Worm (Caenorhabditis elegans) whole organism, mixed stage, embryonic: ENCODE results near the gene sea-2.

Experiments used
- M03D4.4 ChIP-seq: sonication (generic microtip); optimal IDR thresholded peaks from 2 replicates; lab custom pipeline; 2017; ENCODE audit warnings: mild to moderate bottlenecking, missing genetic modification characterization, missing compliant biosample characterization
- bed-3 ChIP-seq: fragments of 200-800 bp; sonication (Bioruptor generic); optimal IDR thresholded peaks from 3 replicates; lab custom pipeline; 2018; ENCODE audit warnings: mild to moderate bottlenecking, missing genetic modification characterization, moderate library complexity, missing compliant biosample characterization
- blmp-1 ChIP-seq: fragments of 150-350 bp; optimal IDR thresholded peaks from 2 replicates; lab custom pipeline; 2014; ENCODE audit warnings: missing biosample characterization, missing genetic modification characterization
- ceh-39 ChIP-seq: fragments of 150-350 bp; optimal IDR thresholded peaks from 2 replicates; lab custom pipeline; 2014; ENCODE audit warnings: missing biosample characterization, missing genetic modification characterization
- ceh-43 ChIP-seq: fragments of 200-800 bp; sonication (Bioruptor generic); optimal IDR thresholded peaks from 2 replicates; lab custom pipeline; 2018; ENCODE audit warnings: mild to moderate bottlenecking, missing genetic modification characterization, moderate library complexity, missing compliant biosample characterization
- ceh-83 ChIP-seq: fragments of 200-800 bp; sonication (Bioruptor generic); optimal IDR thresholded peaks from 2 replicates; lab custom pipeline; 2018; ENCODE audit warnings: mild to moderate bottlenecking, missing genetic modification characterization, missing compliant biosample characterization
- ces-1 ChIP-seq: fragments of 150-350 bp; optimal IDR thresholded peaks from 2 replicates; lab custom pipeline; 2014; ENCODE audit warnings: missing biosample characterization, missing genetic modification reagents, missing genetic modification characterization
- cnd-1 ChIP-seq: fragments of 200-800 bp; sonication (Bioruptor generic); optimal IDR thresholded peaks from 2 replicates; lab custom pipeline; 2018; ENCODE audit warnings: mild to moderate bottlenecking, missing genetic modification characterization, missing compliant biosample characterization
- drap-1 ChIP-seq: fragments of 200-800 bp; sonication (Bioruptor generic); optimal IDR thresholded peaks from 3 replicates; lab custom pipeline; 2018; ENCODE audit warnings: mild to moderate bottlenecking, missing genetic modification characterization, missing compliant biosample characterization
- elt-1 ChIP-seq: sonication (generic microtip); optimal IDR thresholded peaks from 2 replicates; lab custom pipeline; 2017; ENCODE audit warnings: missing genetic modification characterization, mild to moderate bottlenecking, missing compliant biosample characterization, antibody characterized with exemption, moderate library complexity, borderline replicate concordance; ENCODE audit not compliant: insufficient read depth
- elt-3 ChIP-seq: fragments of 150-350 bp; optimal IDR thresholded peaks from 2 replicates; lab custom pipeline; 2014; ENCODE audit warnings: missing biosample characterization, missing genetic modification characterization
- flh-1 ChIP-seq: fragments of 200-800 bp; sonication (Bioruptor generic); optimal IDR thresholded peaks from 2 replicates; lab custom pipeline; 2018; ENCODE audit warnings: mild to moderate bottlenecking, missing genetic modification characterization, moderate library complexity, missing compliant biosample characterization
- ham-2 ChIP-seq: fragments of 200-800 bp; sonication (Bioruptor generic); optimal IDR thresholded peaks from 2 replicates; lab custom pipeline; 2018; ENCODE audit warnings: mild to moderate bottlenecking, missing genetic modification characterization, missing compliant biosample characterization
- hlh-1 ChIP-seq: fragments of 150-350 bp; optimal IDR thresholded peaks from 2 replicates; lab custom pipeline; 2014; ENCODE audit warnings: missing biosample characterization, missing genetic modification reagents, missing genetic modification characterization
- lin-13 ChIP-seq: fragments of 150-350 bp; optimal IDR thresholded peaks from 2 replicates; lab custom pipeline; 2014; ENCODE audit warnings: missing biosample characterization, missing genetic modification characterization
- lin-32 ChIP-seq: fragments of 200-800 bp; sonication (Bioruptor generic); optimal IDR thresholded peaks from 2 replicates; lab custom pipeline; 2018; ENCODE audit warnings: mild to moderate bottlenecking, missing genetic modification characterization, missing compliant biosample characterization
- lsy-2 ChIP-seq: fragments of 150-350 bp; optimal IDR thresholded peaks from 2 replicates; lab custom pipeline; 2014; ENCODE audit warnings: missing biosample characterization, missing genetic modification characterization
- mab-5 ChIP-seq: fragments of 150-350 bp; optimal IDR thresholded peaks from 2 replicates; lab custom pipeline; 2014; ENCODE audit warnings: missing biosample characterization, missing genetic modification characterization
- mep-1 ChIP-seq: fragments of 150-350 bp; optimal IDR thresholded peaks from 2 replicates; lab custom pipeline; 2017; ENCODE audit warnings: missing biosample characterization, missing genetic modification reagents, missing genetic modification characterization, inconsistent platforms
- mls-2 ChIP-seq: sonication (generic microtip); optimal IDR thresholded peaks from 2 replicates; lab custom pipeline; 2016; ENCODE audit warnings: mild to moderate bottlenecking, missing genetic modification characterization, moderate library complexity, missing compliant biosample characterization
- nhr-12 ChIP-seq: fragments of 150-350 bp; optimal IDR thresholded peaks from 2 replicates; lab custom pipeline; 2014; ENCODE audit warnings: missing biosample characterization, missing genetic modification characterization
- nhr-2 ChIP-seq: fragments of 150-350 bp; optimal IDR thresholded peaks from 2 replicates; lab custom pipeline; 2014; ENCODE audit warnings: missing biosample characterization, missing genetic modification characterization
- nhr-237 ChIP-seq: fragments of 150-350 bp; optimal IDR thresholded peaks from 2 replicates; lab custom pipeline; 2014; ENCODE audit warnings: missing biosample characterization, missing genetic modification characterization
- nhr-28 ChIP-seq: fragments of 150-350 bp; optimal IDR thresholded peaks from 2 replicates; lab custom pipeline; 2014; ENCODE audit warnings: missing biosample characterization, missing genetic modification characterization
- nhr-76 ChIP-seq: sonication (generic microtip); optimal IDR thresholded peaks from 2 replicates; lab custom pipeline; 2017; ENCODE audit warnings: missing biosample characterization, missing genetic modification characterization
- pha-4 ChIP-seq: fragments of 150-350 bp; optimal IDR thresholded peaks from 2 replicates; lab custom pipeline; 2018; ENCODE audit warnings: missing biosample characterization, missing genetic modification reagents, missing genetic modification characterization
- sem-2 ChIP-seq: fragments of 200-800 bp; sonication (Bioruptor generic); optimal IDR thresholded peaks from 2 replicates; lab custom pipeline; 2018; ENCODE audit warnings: mild to moderate bottlenecking, missing genetic modification characterization, missing compliant biosample characterization
- snpc-4 ChIP-seq: fragments of 150-350 bp; optimal IDR thresholded peaks from 2 replicates; lab custom pipeline; 2014; ENCODE audit warnings: missing biosample characterization, missing genetic modification characterization
- sptf-1 ChIP-seq: sonication (generic microtip); optimal IDR thresholded peaks from 2 replicates; lab custom pipeline; 2017; ENCODE audit warnings: mild to moderate bottlenecking, missing genetic modification characterization, moderate library complexity, missing compliant biosample characterization
- tbx-8 ChIP-seq: fragments of 200-800 bp; sonication (Bioruptor generic); optimal IDR thresholded peaks from 2 replicates; lab custom pipeline; 2018; ENCODE audit warnings: mild to moderate bottlenecking, missing genetic modification characterization, moderate library complexity, missing compliant biosample characterization
- unc-120 ChIP-seq: sonication (generic microtip); optimal IDR thresholded peaks from 2 replicates; lab custom pipeline; 2017; ENCODE audit warnings: missing genetic modification characterization, missing compliant biosample characterization; ENCODE audit not compliant: poor library complexity, severe bottlenecking
- unc-39 ChIP-seq: fragments of 150-350 bp; optimal IDR thresholded peaks from 2 replicates; lab custom pipeline; 2014; ENCODE audit warnings: missing biosample characterization, missing genetic modification characterization
- unc-62 ChIP-seq: fragments of 150-350 bp; optimal IDR thresholded peaks from 2 replicates; lab custom pipeline; 2014; ENCODE audit warnings: missing biosample characterization, missing genetic modification reagents, missing genetic modification characterization
- zip-8 ChIP-seq: fragments of 150-350 bp; optimal IDR thresholded peaks from 2 replicates; lab custom pipeline; 2014; ENCODE audit warnings: missing biosample characterization, missing genetic modification characterization
- ztf-11 ChIP-seq: fragments of 150-350 bp; optimal IDR thresholded peaks from 2 replicates; lab custom pipeline; 2014; ENCODE audit warnings: missing biosample characterization, missing genetic modification characterization

The sea-2 gene

DNA sequence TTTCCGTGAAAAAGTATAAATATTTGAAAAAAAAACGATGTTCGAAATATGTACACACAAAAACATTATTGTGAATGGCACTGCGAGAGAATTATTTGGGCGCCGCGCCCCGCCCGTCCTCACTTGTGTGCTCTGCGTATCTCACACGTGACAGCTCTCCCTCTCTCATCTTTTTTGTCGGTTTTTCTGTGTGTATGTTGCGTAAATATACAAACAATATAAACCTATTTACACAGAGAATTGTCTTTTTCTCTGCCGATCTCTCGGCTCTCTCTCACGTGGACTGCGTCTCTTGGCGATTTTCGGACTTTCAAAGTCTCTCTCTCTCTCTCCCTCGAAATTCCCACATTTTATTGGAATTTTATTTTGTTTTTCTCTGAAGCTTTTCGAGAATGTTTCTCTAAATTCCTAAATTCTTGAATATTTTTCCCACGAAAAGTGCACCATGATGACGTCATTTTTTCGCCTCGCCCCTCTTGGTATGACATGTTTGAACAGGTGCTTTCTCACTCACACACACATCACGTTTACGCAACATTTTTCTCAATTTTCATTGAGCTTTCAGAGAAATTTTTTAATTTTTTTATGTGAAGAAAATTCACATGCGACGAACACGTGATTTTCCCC is 8.6 kb downstream of the sea-2 start:
- TF ChIP-seq ceh-43 (GFP tag; lab: Kevin White, UChicago) (no peak), nhr-237 (tag; lab: Kevin White, UChicago) (peak; percentile 48), ces-1 (peak; percentile 84), zip-8 (peak; percentile 35), drap-1 (GFP tag; lab: Kevin White, UChicago) (peak; percentile 18), mls-2 (tag; lab: Kevin White, UChicago) (peak; percentile 45), pha-4 (tag; lab: Kevin White, UChicago) (peak; percentile 95), sptf-1 (tag; lab: Kevin White, UChicago) (peak; percentile 9), mep-1 (tag; lab: Kevin White, UChicago) (peak; percentile 21), elt-1 (tag; lab: Kevin White, UChicago) (no peak), cnd-1 (tag; lab: Kevin White, UChicago) (peak; percentile 15), mab-5 (tag; lab: Kevin White, UChicago) (no peak), unc-120 (peak; percentile 71), unc-62 (GFP tag; lab: Kevin White, UChicago) (peak; percentile 46)
- TF ChIP-seq, all 35 proteins: peak for 11

DNA sequence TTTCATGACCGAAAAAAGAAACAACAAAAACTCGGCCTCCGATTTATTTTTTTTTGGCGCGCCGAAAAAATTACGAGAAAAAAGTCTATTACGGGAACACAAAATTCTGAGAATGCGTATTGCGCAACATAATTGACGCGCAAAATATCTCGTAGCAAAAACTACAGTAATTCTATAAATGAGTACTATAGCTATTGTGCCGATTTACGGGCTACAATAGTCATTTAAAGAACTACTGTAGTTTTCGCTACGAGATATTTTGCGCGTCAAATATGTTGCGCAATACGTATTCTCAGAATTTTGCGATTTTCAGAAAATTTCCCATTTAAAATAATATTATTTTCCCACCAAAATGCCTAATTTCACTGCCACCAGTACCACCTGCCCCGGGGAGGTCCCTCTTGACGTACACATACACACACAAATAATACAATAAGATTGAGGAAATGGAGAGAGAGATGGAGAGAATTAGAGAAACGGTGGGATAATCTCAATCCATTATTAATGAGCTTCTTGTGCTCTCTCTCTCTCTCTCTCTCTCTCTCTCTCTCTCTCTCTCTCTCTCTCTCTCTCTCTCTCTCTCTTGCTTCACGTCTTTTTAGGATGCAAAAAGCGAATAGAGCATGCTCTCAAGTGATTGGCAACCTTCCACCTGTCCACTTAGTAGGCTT is 9.4 kb downstream of the sea-2 start:
- TF ChIP-seq cnd-1 (tag; lab: Kevin White, UChicago) (peak; percentile 62), drap-1 (GFP tag; lab: Kevin White, UChicago) (peak; percentile 31), pha-4 (tag; lab: Kevin White, UChicago) (no peak), ces-1 (peak; percentile 87), snpc-4 (tag; lab: Kevin White, UChicago) (no peak), nhr-76 (tag; lab: Kevin White, UChicago) (no peak), blmp-1 (tag; lab: Kevin White, UChicago) (no peak), unc-39 (tag; lab: Kevin White, UChicago) (no peak), M03D4.4 (tag; lab: Kevin White, UChicago) (no peak), unc-62 (GFP tag; lab: Kevin White, UChicago) (peak; percentile 5), nhr-28 (tag; lab: Kevin White, UChicago) (no peak), zip-8 (peak; percentile 95), nhr-237 (tag; lab: Kevin White, UChicago) (no peak), ceh-83 (GFP tag; lab: Kevin White, UChicago) (no peak), bed-3 (GFP tag; lab: Kevin White, UChicago) (no peak), tbx-8 (GFP tag; lab: Kevin White, UChicago) (no peak), nhr-2 (tag; lab: Kevin White, UChicago) (no peak), ceh-43 (GFP tag; lab: Kevin White, UChicago) (no peak), hlh-1 (tag; lab: Kevin White, UChicago) (peak; percentile 21), lsy-2 (tag; lab: Kevin White, UChicago) (no peak), mep-1 (tag; lab: Kevin White, UChicago) (peak; percentile 12), ham-2 (GFP tag; lab: Kevin White, UChicago) (no peak), unc-120 (no peak), elt-3 (tag; lab: Kevin White, UChicago) (no peak), sem-2 (GFP tag; lab: Kevin White, UChicago) (no peak), lin-13 (no peak), ztf-11 (tag; lab: Kevin White, UChicago) (peak; percentile 51), mab-5 (tag; lab: Kevin White, UChicago) (no peak), elt-1 (tag; lab: Kevin White, UChicago) (no peak), nhr-12 (tag; lab: Kevin White, UChicago) (no peak), lin-32 (GFP tag; lab: Kevin White, UChicago) (no peak), sptf-1 (tag; lab: Kevin White, UChicago) (peak; percentile 53), mls-2 (tag; lab: Kevin White, UChicago) (peak; percentile 53), ceh-39 (no peak), flh-1 (GFP tag; lab: Kevin White, UChicago) (no peak)
